Worm (Caenorhabditis elegans): ENCODE data around the gene R01E6.7.

DNA sequence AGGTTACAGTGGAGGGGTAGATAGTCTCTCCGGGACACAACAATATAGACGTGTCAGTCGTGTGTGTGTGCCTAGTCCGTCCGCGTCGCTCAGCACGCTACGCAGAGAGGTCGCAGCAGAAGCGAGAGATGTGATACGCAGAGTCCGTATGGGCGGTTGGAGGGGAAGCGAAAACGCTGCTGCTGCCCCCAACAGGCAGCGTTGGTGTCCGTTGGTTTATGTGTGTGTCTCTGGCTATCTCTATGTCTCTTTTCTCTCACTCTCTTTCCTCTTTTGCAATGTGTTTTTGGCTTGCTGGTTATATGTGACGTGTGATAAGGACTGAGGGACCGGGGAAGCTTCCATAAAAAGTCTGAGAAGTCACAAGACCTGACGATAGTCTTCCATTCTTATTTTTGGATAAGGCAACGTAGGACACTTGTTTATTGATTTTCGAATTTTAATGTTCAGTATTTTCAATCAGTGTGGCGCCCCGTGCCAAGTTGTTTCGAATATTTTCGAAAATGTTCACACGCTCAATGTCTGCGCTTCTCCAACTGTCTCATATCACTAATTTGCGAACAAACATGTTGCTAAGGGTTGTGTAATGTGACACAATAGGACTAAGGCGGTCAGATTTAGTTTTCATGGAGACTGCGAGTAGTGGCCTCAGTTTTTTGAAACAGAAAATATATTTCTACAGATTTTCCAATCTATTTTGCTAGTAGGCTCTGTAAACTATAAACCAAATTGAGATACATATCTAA lies 42.2 kb downstream of the R01E6.7 start, which contains the start of gene pab-2:
- peak; percentile 44 for TF ChIP-seq lsy-2 (tag; optimal IDR thresholded peaks at IDR 0.05)
- peak; percentile 66 for TF ChIP-seq M03D4.4 (tag; optimal IDR thresholded peaks at IDR 0.05)
- TF ChIP-seq nhr-12 (tag; optimal IDR thresholded peaks at IDR 0.05): no peak
- TF ChIP-seq unc-39 (tag; optimal IDR thresholded peaks at IDR 0.05): no peak
- TF ChIP-seq unc-62 (GFP tag; optimal IDR thresholded peaks at IDR 0.05): peak; percentile 83
- peak; percentile 42 for TF ChIP-seq ztf-11 (tag; optimal IDR thresholded peaks at IDR 0.05)
- no peak for TF ChIP-seq nhr-76 (tag; optimal IDR thresholded peaks at IDR 0.05)

Data from whole organism, mixed stage, embryonic.